Fruit fly (Drosophila melanogaster) whole organism, embryonic: ENCODE data around the gene CG10581.

Source experiments
- Optix ChIP-seq: fragments of 200-800 bp; sonication (Bioruptor generic); IDR thresholded peaks from 3 replicates; pipeline ENCODE4 v1.3.6; 2022; ENCODE audit warnings: missing biosample characterization, missing genetic modification characterization
- Six4 ChIP-seq: fragments of 200-800 bp; sonication (Bioruptor generic); optimal IDR thresholded peaks from 2 replicates; lab custom pipeline; 2016; ENCODE audit warnings: missing biosample characterization, missing genetic modification characterization
- gcm2 ChIP-seq: fragments of 200-800 bp; sonication (Bioruptor generic); optimal IDR thresholded peaks from 2 replicates; lab custom pipeline; 2016; ENCODE audit warnings: missing biosample characterization, missing genetic modification characterization

dm6 chr3L:20986929-20987363 is 47.1 kb downstream of the CG10581 start:
- TF ChIP-seq Six4 (no peak), Optix (GFP tag; lab: Robert Waterston, UW) (no peak), gcm2 (GFP tag; lab: Kevin White, UChicago) (no peak)
